Worm (Caenorhabditis elegans) whole organism, midembryonic: ENCODE measurements around the gene D1046.4.
A peak's percentile ranks its signal among the peaks of the same experiment; 100 is the strongest.

Experiments used
- T22C8.4 ChIP-seq: fragments of 200-800 bp; sonication (Bioruptor generic); IDR thresholded peaks from 2 replicates; pipeline ENCODE4 v1.3.6; 2022; ENCODE audit warnings: missing genetic modification characterization, missing compliant biosample characterization
- cog-1 ChIP-seq: sonication (generic microtip); optimal IDR thresholded peaks from 2 replicates; lab custom pipeline; 2016; ENCODE audit warnings: missing genetic modification characterization, missing compliant biosample characterization
- flt-1 ChIP-seq: fragments of 200-800 bp; sonication (Bioruptor generic); IDR thresholded peaks from 2 replicates; pipeline ENCODE4 v1.3.6; 2022; ENCODE audit warnings: missing genetic modification characterization, missing compliant biosample characterization
- klf-2 ChIP-seq: fragments of 200-800 bp; sonication (Bioruptor generic); conservative IDR thresholded peaks from 2 replicates; pipeline ENCODE4 v1.3.6; 2022; ENCODE audit warnings: missing genetic modification reagents, missing genetic modification characterization, missing compliant biosample characterization
- med-1 ChIP-seq: sonication (generic microtip); optimal IDR thresholded peaks from 2 replicates; lab custom pipeline; 2017; ENCODE audit warnings: missing genetic modification characterization, mild to moderate bottlenecking, missing compliant biosample characterization, antibody characterized with exemption, missing genetic modification reagents; ENCODE audit not compliant: insufficient read depth
- ref-1 ChIP-seq: fragments of 200-800 bp; sonication (Bioruptor generic); conservative IDR thresholded peaks from 2 replicates; pipeline ENCODE4 v1.3.6; 2022; ENCODE audit warnings: missing genetic modification reagents, missing genetic modification characterization, missing compliant biosample characterization
- tab-1 ChIP-seq: fragments of 200-800 bp; sonication (Bioruptor generic); IDR thresholded peaks from 2 replicates; pipeline ENCODE4 v1.3.6; 2022; ENCODE audit warnings: missing genetic modification characterization, missing compliant biosample characterization
- ztf-23 ChIP-seq: fragments of 200-800 bp; sonication (Bioruptor generic); IDR thresholded peaks from 2 replicates; pipeline ENCODE4 v1.3.6; 2022; ENCODE audit warnings: missing genetic modification reagents, missing genetic modification characterization, missing compliant biosample characterization
- ztf-29 ChIP-seq: fragments of 200-800 bp; sonication (Bioruptor generic); IDR thresholded peaks from 2 replicates; pipeline ENCODE4 v1.3.6; 2022; ENCODE audit warnings: missing genetic modification reagents, missing genetic modification characterization, missing compliant biosample characterization

Gene D1046.4

DNA sequence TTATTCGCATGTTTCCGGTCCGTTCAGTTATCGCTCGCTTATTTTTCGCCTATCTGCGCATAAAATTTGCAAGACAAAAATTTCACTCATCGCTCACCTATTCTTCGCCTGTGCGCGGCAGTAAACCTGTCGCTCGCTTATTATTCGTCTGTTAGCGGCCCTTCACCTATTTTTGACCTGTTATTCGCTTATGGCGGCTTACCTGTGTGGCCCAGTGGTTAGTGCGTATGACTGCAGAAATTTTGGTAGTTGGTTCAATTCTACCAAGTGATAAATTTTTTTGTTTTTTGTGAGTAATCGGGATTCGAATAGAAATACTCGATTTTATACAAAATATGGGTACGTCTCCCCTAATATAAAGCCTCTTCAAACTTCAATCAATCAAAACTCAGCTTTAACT, 30.4 kb downstream of the D1046.4 start:
- peak; percentile 82 for TF ChIP-seq klf-2 (GFP tag; lab: Robert Waterston, UW)
- TF ChIP-seq ref-1 (GFP tag; lab: Robert Waterston, UW) = peak; percentile 72
- peak; percentile 90 for TF ChIP-seq tab-1 (GFP tag; lab: Robert Waterston, UW)
- peak; percentile 79 for TF ChIP-seq T22C8.4 (GFP tag; lab: Robert Waterston, UW)
- TF ChIP-seq ztf-29 = peak; percentile 88
- peak; percentile 82 for TF ChIP-seq ztf-23 (GFP tag; lab: Robert Waterston, UW)

DNA sequence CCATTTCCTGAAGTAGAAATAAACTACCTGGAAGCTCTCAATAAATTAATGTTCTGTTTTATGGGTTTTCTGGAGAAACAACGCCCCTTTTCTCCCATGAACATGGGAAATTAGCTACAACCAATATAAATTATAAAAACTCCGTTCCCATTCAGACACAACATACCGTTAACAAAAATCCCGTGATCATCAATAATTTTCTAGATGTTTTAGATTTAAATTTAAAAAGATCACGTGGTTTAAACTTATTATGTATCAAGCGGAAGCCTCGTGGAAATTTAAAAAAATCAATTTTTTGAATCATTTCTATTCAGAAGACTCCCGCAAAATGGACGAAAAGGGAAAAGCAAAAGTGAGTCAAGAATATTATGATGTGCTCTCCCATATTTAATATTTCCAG, 32.2 kb downstream of the D1046.4 start, which contains the start of gene C53B4.2:
TSS of gene C53B4.2 (plus strand) at position 301 of the 400 bp plus-strand sequence.
- TF ChIP-seq ztf-23 (GFP tag; lab: Robert Waterston, UW) = no peak
- TF ChIP-seq klf-2 (GFP tag; lab: Robert Waterston, UW) = no peak
- TF ChIP-seq flt-1 (GFP tag; lab: Robert Waterston, UW) = no peak
- TF ChIP-seq ztf-29 = no peak
- no peak for TF ChIP-seq tab-1 (GFP tag; lab: Robert Waterston, UW)
- TF ChIP-seq cog-1 (tag; lab: Kevin White, UChicago) = no peak
- TF ChIP-seq med-1 (GFP tag; lab: Kevin White, UChicago) = no peak
- no peak for TF ChIP-seq T22C8.4 (GFP tag; lab: Robert Waterston, UW)
- no peak for TF ChIP-seq ref-1 (GFP tag; lab: Robert Waterston, UW)

DNA sequence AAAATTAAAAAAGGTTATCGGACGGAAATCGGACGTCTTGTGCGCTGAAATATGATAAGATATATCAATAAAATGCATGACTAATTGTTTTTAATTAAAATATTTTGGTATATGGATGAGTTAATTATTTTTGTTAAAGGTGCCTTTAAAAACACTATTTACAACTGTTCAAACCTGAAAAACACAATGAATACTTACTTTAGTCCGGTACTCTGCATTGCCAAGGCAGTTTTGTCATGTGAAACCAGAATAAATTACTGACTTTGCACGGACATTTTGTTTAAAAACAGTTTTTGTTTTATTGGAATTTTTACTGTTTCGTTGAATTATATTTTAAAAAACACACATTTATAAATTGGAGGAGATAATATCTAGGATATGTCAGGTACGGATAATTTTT, 34.3 kb downstream of the D1046.4 start, which contains the start of gene suex-2:
TSS of gene suex-2 (plus strand) at position 301 of the 400 bp plus-strand sequence.
- TF ChIP-seq med-1 (GFP tag; lab: Kevin White, UChicago) (no peak), ztf-23 (GFP tag; lab: Robert Waterston, UW) (no peak), cog-1 (tag; lab: Kevin White, UChicago) (no peak), flt-1 (GFP tag; lab: Robert Waterston, UW) (no peak), tab-1 (GFP tag; lab: Robert Waterston, UW) (no peak), T22C8.4 (GFP tag; lab: Robert Waterston, UW) (no peak), ztf-29 (no peak), ref-1 (GFP tag; lab: Robert Waterston, UW) (no peak), klf-2 (GFP tag; lab: Robert Waterston, UW) (no peak)

- no peak for TF ChIP-seq med-1 (GFP tag; lab: Kevin White, UChicago)
- no peak for TF ChIP-seq T22C8.4 (GFP tag; lab: Robert Waterston, UW)
- TF ChIP-seq klf-2 (GFP tag; lab: Robert Waterston, UW) = no peak
- 0 out of 2 replicates have a peak, but pooled peaks have one; percentile 27 for TF ChIP-seq ref-1 (GFP tag; lab: Robert Waterston, UW)
- peak; percentile 73 for TF ChIP-seq flt-1 (GFP tag; lab: Robert Waterston, UW)
- TF ChIP-seq ztf-29 = no peak
- no peak for TF ChIP-seq tab-1 (GFP tag; lab: Robert Waterston, UW)
- no peak for TF ChIP-seq cog-1 (tag; lab: Kevin White, UChicago)
- TF ChIP-seq ztf-23 (GFP tag; lab: Robert Waterston, UW) = peak; percentile 61; the same call in 1 of the 2 replicates
These were observed 39.7 kb downstream of the D1046.4 start, which contains the start of gene C53B4.3 for ce11 chrIV:8973249-8973958. Gene C53B4.3, minus strand, starts transcription at chrIV:8973712.

DNA sequence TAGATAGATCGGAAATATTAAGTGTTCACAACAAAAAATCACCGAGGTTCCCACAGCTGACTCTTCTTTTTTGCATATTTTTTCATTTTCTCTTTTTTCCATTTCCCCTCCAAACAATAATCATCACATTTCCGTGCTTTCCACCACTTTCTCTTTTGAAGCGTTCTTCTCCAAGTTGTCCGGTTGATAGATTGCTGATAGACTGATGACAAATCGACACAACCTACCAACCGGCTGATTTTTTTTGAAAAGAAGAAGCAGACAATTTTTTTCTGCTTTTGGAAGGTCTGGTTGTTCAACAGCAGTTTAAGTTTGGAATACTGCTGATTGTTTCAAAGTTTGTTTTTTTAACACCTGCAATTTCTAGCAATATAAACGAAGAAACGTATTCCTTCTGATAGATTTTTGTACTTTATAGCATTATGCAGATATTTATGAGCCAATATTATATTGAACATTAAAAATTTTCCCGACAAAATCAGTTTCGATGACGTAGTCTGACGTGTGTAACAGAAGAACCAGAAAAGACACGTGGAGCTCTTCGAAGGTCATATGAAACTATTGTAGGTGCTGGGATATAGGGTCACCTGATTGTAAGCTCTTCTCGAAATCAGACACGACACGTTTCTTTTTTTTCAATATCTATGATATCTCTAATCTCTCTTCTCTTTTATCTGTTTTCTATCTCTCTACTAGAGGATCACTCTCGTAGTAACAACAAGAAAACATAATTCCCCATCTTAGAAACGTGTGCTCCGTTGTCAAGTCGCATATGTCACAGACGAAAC, 41.1 kb downstream of the D1046.4 start:
- no peak for TF ChIP-seq flt-1 (GFP tag; lab: Robert Waterston, UW)
- no peak for TF ChIP-seq cog-1 (tag; lab: Kevin White, UChicago)
- no peak for TF ChIP-seq ztf-29
- no peak for TF ChIP-seq med-1 (GFP tag; lab: Kevin White, UChicago)
- TF ChIP-seq T22C8.4 (GFP tag; lab: Robert Waterston, UW) = no peak
- no peak for TF ChIP-seq tab-1 (GFP tag; lab: Robert Waterston, UW)
- TF ChIP-seq ref-1 (GFP tag; lab: Robert Waterston, UW) = no peak
- TF ChIP-seq ztf-23 (GFP tag; lab: Robert Waterston, UW) = no peak
- no peak for TF ChIP-seq klf-2 (GFP tag; lab: Robert Waterston, UW)

ce11 chrIV:8975331-8975625, 41.6 kb downstream of the D1046.4 start, which contains the start of gene pdzd-8:
Gene pdzd-8, plus strand, starts transcription at chrIV:8975526.
- TF ChIP-seq ref-1 (GFP tag; lab: Robert Waterston, UW) (no peak), ztf-23 (GFP tag; lab: Robert Waterston, UW) (no peak), T22C8.4 (GFP tag; lab: Robert Waterston, UW) (no peak), ztf-29 (no peak), cog-1 (tag; lab: Kevin White, UChicago) (no peak), flt-1 (GFP tag; lab: Robert Waterston, UW) (no peak), klf-2 (GFP tag; lab: Robert Waterston, UW) (no peak), med-1 (GFP tag; lab: Kevin White, UChicago) (no peak), tab-1 (GFP tag; lab: Robert Waterston, UW) (no peak)

DNA sequence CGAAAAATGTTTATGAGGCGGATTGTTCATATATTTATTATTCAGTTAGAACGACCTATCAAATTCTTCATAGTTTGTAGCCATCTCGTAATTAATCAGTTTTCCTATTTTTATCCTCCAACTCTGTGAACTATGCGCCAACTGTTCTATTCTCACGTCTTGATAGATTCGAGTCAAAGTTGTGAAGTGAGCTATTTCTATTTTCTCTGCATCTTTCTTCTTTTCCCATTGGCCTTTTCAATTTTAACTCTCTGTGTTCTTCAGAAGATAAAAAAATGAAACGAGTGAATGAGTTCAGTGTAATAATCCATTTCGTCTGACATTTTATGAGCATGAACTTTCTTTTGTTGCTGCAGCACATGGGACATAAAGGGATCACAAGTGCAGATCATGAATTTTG, 44.4 kb downstream of the D1046.4 start:
- TF ChIP-seq ztf-23 (GFP tag; lab: Robert Waterston, UW) = no peak
- no peak for TF ChIP-seq ref-1 (GFP tag; lab: Robert Waterston, UW)
- TF ChIP-seq T22C8.4 (GFP tag; lab: Robert Waterston, UW) = no peak
- TF ChIP-seq tab-1 (GFP tag; lab: Robert Waterston, UW) = no peak
- no peak for TF ChIP-seq klf-2 (GFP tag; lab: Robert Waterston, UW)
- TF ChIP-seq flt-1 (GFP tag; lab: Robert Waterston, UW) = no peak
- no peak for TF ChIP-seq cog-1 (tag; lab: Kevin White, UChicago)
- no peak for TF ChIP-seq med-1 (GFP tag; lab: Kevin White, UChicago)
- TF ChIP-seq ztf-29 = no peak

- TF ChIP-seq klf-2 (GFP tag; lab: Robert Waterston, UW) (no peak), T22C8.4 (GFP tag; lab: Robert Waterston, UW) (no peak), flt-1 (GFP tag; lab: Robert Waterston, UW) (no peak), ztf-29 (no peak), tab-1 (GFP tag; lab: Robert Waterston, UW) (no peak), ref-1 (GFP tag; lab: Robert Waterston, UW) (no peak), cog-1 (tag; lab: Kevin White, UChicago) (no peak), med-1 (GFP tag; lab: Kevin White, UChicago) (no peak), ztf-23 (GFP tag; lab: Robert Waterston, UW) (no peak)
These were observed 45.5 kb downstream of the D1046.4 start for ce11 chrIV:8979062-8979612.
